Worm (Caenorhabditis elegans): ENCODE data around the gene asp-7.
"Not testable (repeated sequence)": the region's sequence is repeated elsewhere in the genome, so short reads cannot be mapped to it uniquely, and the experiment has no call there.

asp-7 gene

ce11 chrV:3062078-3062477 lies 34.0 kb downstream of the asp-7 start, which contains the start of gene srt-15:
TSS of gene srt-15 (minus strand) at chrV:3062178.
- TF ChIP-seq ztf-4 (tag; optimal IDR thresholded peaks at IDR 0.05) (no peak), elt-2 (tag; optimal IDR thresholded peaks at IDR 0.05) (no peak), nhr-67 (tag; optimal IDR thresholded peaks at IDR 0.05) (no peak), snpc-4 (tag; optimal IDR thresholded peaks at IDR 0.05) (no peak), ceh-82 (tag; optimal IDR thresholded peaks at IDR 0.05) (no peak), nhr-43 (tag; optimal IDR thresholded peaks at IDR 0.05; ENCODE audit: poor library complexity, severe bottlenecking) (no peak), nhr-23 (tag; optimal IDR thresholded peaks at IDR 0.05) (no peak), egl-27 (tag; optimal IDR thresholded peaks at IDR 0.05) (no peak), pqm-1 (tag; optimal IDR thresholded peaks at IDR 0.05) (no peak), ceh-28 (tag; optimal IDR thresholded peaks at IDR 0.05) (no peak), ceh-9 (tag; optimal IDR thresholded peaks at IDR 0.05) (no peak), elt-3 (tag; optimal IDR thresholded peaks at IDR 0.05) (no peak), tbx-2 (tag; optimal IDR thresholded peaks at IDR 0.05) (no peak), skn-1 (tag; optimal IDR thresholded peaks at IDR 0.05) (no peak), nhr-12 (tag; optimal IDR thresholded peaks at IDR 0.05) (no peak), nhr-77 (tag; optimal IDR thresholded peaks at IDR 0.05) (no peak), fkh-2 (tag; optimal IDR thresholded peaks at IDR 0.05) (no peak)

ce11 chrV:3064418-3064817 lies 36.3 kb downstream of the asp-7 start, which contains the start of gene srt-16:
TSS of gene srt-16 (minus strand) at chrV:3064518.
- not testable (repeated sequence) for TF ChIP-seq ama-1 (optimal IDR thresholded peaks at IDR 0.05); aly-2 (tag; optimal IDR thresholded peaks at IDR 0.05); lsy-12 (tag; optimal IDR thresholded peaks at IDR 0.05)

ce11 chrV:3065928-3066327 lies 37.8 kb downstream of the asp-7 start, which contains the start of gene srh-185:
TSS of gene srh-185 (plus strand) at chrV:3066228.
- TF ChIP-seq ZK546.5 (tag; optimal IDR thresholded peaks at IDR 0.05) (no peak), daf-12 (tag; optimal IDR thresholded peaks at IDR 0.05) (no peak), lsy-12 (tag; optimal IDR thresholded peaks at IDR 0.05) (no peak), nhr-76 (tag; optimal IDR thresholded peaks at IDR 0.05) (no peak), egl-27 (tag; optimal IDR thresholded peaks at IDR 0.05) (no peak), snpc-4 (tag; optimal IDR thresholded peaks at IDR 0.05) (no peak), nhr-43 (tag; optimal IDR thresholded peaks at IDR 0.05; ENCODE audit: poor library complexity, severe bottlenecking) (no peak)

- TF ChIP-seq nhr-67 (tag; optimal IDR thresholded peaks at IDR 0.05): no peak
- no peak for TF ChIP-seq ztf-11 (tag; optimal IDR thresholded peaks at IDR 0.05)
- no peak for TF ChIP-seq ZK546.5 (tag; optimal IDR thresholded peaks at IDR 0.05)
- no peak for TF ChIP-seq nhr-77 (tag; optimal IDR thresholded peaks at IDR 0.05)
- TF ChIP-seq zag-1 (tag; optimal IDR thresholded peaks at IDR 0.05): no peak
- no peak for TF ChIP-seq nhr-12 (tag; optimal IDR thresholded peaks at IDR 0.05)
- TF ChIP-seq nhr-28 (tag; optimal IDR thresholded peaks at IDR 0.05): no peak
- TF ChIP-seq skn-1 (tag; optimal IDR thresholded peaks at IDR 0.05): no peak
- TF ChIP-seq unc-39 (tag; optimal IDR thresholded peaks at IDR 0.05): no peak
- TF ChIP-seq snpc-4 (tag; optimal IDR thresholded peaks at IDR 0.05): no peak
- TF ChIP-seq mml-1 (tag; optimal IDR thresholded peaks at IDR 0.05): no peak
- no peak for TF ChIP-seq nhr-43 (tag; optimal IDR thresholded peaks at IDR 0.05; ENCODE audit: poor library complexity, severe bottlenecking)
- TF ChIP-seq ceh-16 (tag; optimal IDR thresholded peaks at IDR 0.05): no peak
Observed at ce11 chrV:3069101-3069500, 41.0 kb downstream of the asp-7 start, which contains the start of gene str-40. TSS of gene str-40 (minus strand) at chrV:3069201.

- TF ChIP-seq nhr-23 (tag; optimal IDR thresholded peaks at IDR 0.05) (no peak), R02D3.7 (tag; optimal IDR thresholded peaks at IDR 0.05) (no peak)
Observed at ce11 chrV:3071548-3071947, 43.5 kb downstream of the asp-7 start, which contains the start of gene C50H11.13. TSS of gene C50H11.13 (minus strand) at chrV:3071648.
